Worm (Caenorhabditis elegans): ENCODE data around the gene R08D7.5.
"Not testable (repeated sequence)": the region's sequence is repeated elsewhere in the genome, so short reads cannot be mapped to it uniquely, and the experiment has no call there.

R08D7.5 gene

ce11 chrIII:8989752-8990151 lies 15.8 kb downstream of the R08D7.5 start, which contains the start of gene R08D7.7:
Gene R08D7.7 (plus strand): TSS chrIII:8990052.
- TF ChIP-seq F13C5.2 (tag; optimal IDR thresholded peaks at IDR 0.05); ceh-13 (GFP tag; optimal IDR thresholded peaks at IDR 0.05); ceh-36 (tag; optimal IDR thresholded peaks at IDR 0.05): not testable (repeated sequence)

ce11 chrIII:8996686-8997085 lies 22.8 kb downstream of the R08D7.5 start, which contains the start of gene skat-1:
Gene skat-1 (minus strand): TSS chrIII:8996786.
- TF ChIP-seq ceh-36 (tag; optimal IDR thresholded peaks at IDR 0.05) (no peak), tbx-11 (GFP tag; IDR thresholded peaks at IDR 0.05) (no peak), scrt-1 (GFP tag; IDR thresholded peaks at IDR 0.05) (no peak), hmbx-1 (tag; optimal IDR thresholded peaks at IDR 0.05) (no peak), ets-7 (tag; optimal IDR thresholded peaks at IDR 0.05) (no peak), tbx-37 (GFP tag; conservative IDR thresholded peaks at IDR 0.05) (no peak), aly-1 (tag; optimal IDR thresholded peaks at IDR 0.05) (no peak), hnd-1 (tag; optimal IDR thresholded peaks at IDR 0.05) (no peak), flt-1 (GFP tag; IDR thresholded peaks at IDR 0.05) (no peak), F13C5.2 (tag; optimal IDR thresholded peaks at IDR 0.05) (no peak), B0310.2 (tag; optimal IDR thresholded peaks at IDR 0.05) (no peak), pes-1 (GFP tag; IDR thresholded peaks at IDR 0.05) (no peak), ama-1 (optimal IDR thresholded peaks at IDR 0.05) (no peak), tra-4 (tag; optimal IDR thresholded peaks at IDR 0.05) (no peak), hmg-4 (GFP tag; optimal IDR thresholded peaks at IDR 0.05) (no peak), sea-1 (GFP tag; conservative IDR thresholded peaks at IDR 0.05) (no peak), ceh-13 (GFP tag; optimal IDR thresholded peaks at IDR 0.05) (no peak)

- TF ChIP-seq hnd-1 (tag; optimal IDR thresholded peaks at IDR 0.05), result no peak
- no peak for TF ChIP-seq aly-1 (tag; optimal IDR thresholded peaks at IDR 0.05)
- TF ChIP-seq scrt-1 (GFP tag; IDR thresholded peaks at IDR 0.05), result no peak
- TF ChIP-seq F13C5.2 (tag; optimal IDR thresholded peaks at IDR 0.05), result no peak
- no peak for TF ChIP-seq sea-1 (GFP tag; conservative IDR thresholded peaks at IDR 0.05)
- no peak for TF ChIP-seq pes-1 (GFP tag; IDR thresholded peaks at IDR 0.05)
- TF ChIP-seq ceh-13 (GFP tag; optimal IDR thresholded peaks at IDR 0.05), result no peak
- TF ChIP-seq hmg-4 (GFP tag; optimal IDR thresholded peaks at IDR 0.05), result no peak
- TF ChIP-seq ets-7 (tag; optimal IDR thresholded peaks at IDR 0.05), result no peak
- TF ChIP-seq tbx-11 (GFP tag; IDR thresholded peaks at IDR 0.05), result no peak
- TF ChIP-seq hmbx-1 (tag; optimal IDR thresholded peaks at IDR 0.05), result no peak
Observed at ce11 chrIII:8997821-8998220, 23.9 kb downstream of the R08D7.5 start.

ce11 chrIII:8998884-8999283 lies 25.0 kb downstream of the R08D7.5 start:
- TF ChIP-seq ceh-36 (tag; optimal IDR thresholded peaks at IDR 0.05) (no peak), hmbx-1 (tag; optimal IDR thresholded peaks at IDR 0.05) (no peak), tra-4 (tag; optimal IDR thresholded peaks at IDR 0.05) (no peak), flt-1 (GFP tag; IDR thresholded peaks at IDR 0.05) (no peak), tbx-11 (GFP tag; IDR thresholded peaks at IDR 0.05) (no peak), ama-1 (optimal IDR thresholded peaks at IDR 0.05) (no peak), tbx-37 (GFP tag; conservative IDR thresholded peaks at IDR 0.05) (no peak), hnd-1 (tag; optimal IDR thresholded peaks at IDR 0.05) (no peak), sea-1 (GFP tag; conservative IDR thresholded peaks at IDR 0.05) (no peak), pes-1 (GFP tag; IDR thresholded peaks at IDR 0.05) (no peak), hmg-4 (GFP tag; optimal IDR thresholded peaks at IDR 0.05) (no peak)

- no peak for TF ChIP-seq F13C5.2 (tag; optimal IDR thresholded peaks at IDR 0.05)
- TF ChIP-seq ama-1 (optimal IDR thresholded peaks at IDR 0.05), result no peak
- no peak for TF ChIP-seq pes-1 (GFP tag; IDR thresholded peaks at IDR 0.05)
- no peak for TF ChIP-seq ceh-36 (tag; optimal IDR thresholded peaks at IDR 0.05)
Observed at ce11 chrIII:8999508-8999907, 25.6 kb downstream of the R08D7.5 start, which contains the start of gene F59B2.3. Gene F59B2.3 (minus strand): TSS chrIII:8999766.

- no peak for TF ChIP-seq tbx-11 (GFP tag; IDR thresholded peaks at IDR 0.05)
- TF ChIP-seq scrt-1 (GFP tag; IDR thresholded peaks at IDR 0.05), result no peak
- TF ChIP-seq ceh-13 (GFP tag; optimal IDR thresholded peaks at IDR 0.05), result no peak
- no peak for TF ChIP-seq ets-7 (tag; optimal IDR thresholded peaks at IDR 0.05)
- TF ChIP-seq tra-4 (tag; optimal IDR thresholded peaks at IDR 0.05), result no peak
- no peak for TF ChIP-seq F13C5.2 (tag; optimal IDR thresholded peaks at IDR 0.05)
- no peak for TF ChIP-seq aly-1 (tag; optimal IDR thresholded peaks at IDR 0.05)
- no peak for TF ChIP-seq flt-1 (GFP tag; IDR thresholded peaks at IDR 0.05)
- no peak for TF ChIP-seq hmg-4 (GFP tag; optimal IDR thresholded peaks at IDR 0.05)
- no peak for TF ChIP-seq hnd-1 (tag; optimal IDR thresholded peaks at IDR 0.05)
- no peak for TF ChIP-seq B0310.2 (tag; optimal IDR thresholded peaks at IDR 0.05)
- no peak for TF ChIP-seq ama-1 (optimal IDR thresholded peaks at IDR 0.05)
- no peak for TF ChIP-seq ceh-36 (tag; optimal IDR thresholded peaks at IDR 0.05)
- TF ChIP-seq hmbx-1 (tag; optimal IDR thresholded peaks at IDR 0.05), result no peak
Observed at ce11 chrIII:9001491-9001890, 27.6 kb downstream of the R08D7.5 start.

ce11 chrIII:9001899-9002298 lies 28.0 kb downstream of the R08D7.5 start, which contains the start of gene rpn-6.2:
Gene rpn-6.2 (minus strand): TSS chrIII:9001999.
- TF ChIP-seq ama-1 (optimal IDR thresholded peaks at IDR 0.05), result no peak
- no peak for TF ChIP-seq flt-1 (GFP tag; IDR thresholded peaks at IDR 0.05)
- TF ChIP-seq hmg-4 (GFP tag; optimal IDR thresholded peaks at IDR 0.05), result no peak
- no peak for TF ChIP-seq hnd-1 (tag; optimal IDR thresholded peaks at IDR 0.05)
- no peak for TF ChIP-seq F13C5.2 (tag; optimal IDR thresholded peaks at IDR 0.05)
- TF ChIP-seq tbx-11 (GFP tag; IDR thresholded peaks at IDR 0.05), result no peak
- no peak for TF ChIP-seq sea-1 (GFP tag; conservative IDR thresholded peaks at IDR 0.05)
- no peak for TF ChIP-seq ceh-36 (tag; optimal IDR thresholded peaks at IDR 0.05)

ce11 chrIII:9002545-9002944 lies 28.6 kb downstream of the R08D7.5 start, which contains the start of the genes F59B2.15 and zif-1:
Gene F59B2.15 (minus strand): TSS chrIII:9002645.
Gene zif-1 (plus strand): TSS chrIII:9002779.
- TF ChIP-seq hmbx-1 (tag; optimal IDR thresholded peaks at IDR 0.05) (no peak), scrt-1 (GFP tag; IDR thresholded peaks at IDR 0.05) (no peak), flt-1 (GFP tag; IDR thresholded peaks at IDR 0.05) (no peak), aly-1 (tag; optimal IDR thresholded peaks at IDR 0.05) (no peak), pes-1 (GFP tag; IDR thresholded peaks at IDR 0.05) (no peak)

Data from whole organism, early embryonic.